Worm (Caenorhabditis elegans) whole organism, L4 larva: Measurements from ENCODE around the gene C41G6.12.

Experiments
- D1046.2 ChIP-seq: fragments of 200-800 bp; sonication (Bioruptor generic); IDR thresholded peaks from 2 replicates; pipeline ENCODE4 v1.3.6; 2022; ENCODE audit warnings: missing genetic modification characterization, missing compliant biosample characterization
- F10B5.3 ChIP-seq: sonication (generic microtip); optimal IDR thresholded peaks from 2 replicates; lab custom pipeline; 2016; ENCODE audit warnings: mild to moderate bottlenecking, missing genetic modification characterization, missing compliant biosample characterization
- R02D3.7 ChIP-seq: fragments of 150-350 bp; sonication (generic microtip); optimal IDR thresholded peaks from 3 replicates; lab custom pipeline; 2014; ENCODE audit warnings: missing biosample characterization, missing genetic modification characterization
- Y48G9A.11 ChIP-seq: fragments of 200-800 bp; sonication (Bioruptor generic); IDR thresholded peaks from 2 replicates; pipeline ENCODE4 v1.3.6; 2022; ENCODE audit warnings: missing genetic modification reagents, missing genetic modification characterization, missing compliant biosample characterization
- ZK337.2 ChIP-seq: fragments of 200-800 bp; sonication (Bioruptor generic); IDR thresholded peaks from 2 replicates; pipeline ENCODE4 v1.3.6; 2022; ENCODE audit warnings: missing genetic modification reagents, missing genetic modification characterization, missing compliant biosample characterization
- aha-1 ChIP-seq: fragments of 150-350 bp; peaks from one replicate; lab custom pipeline; 2014; ENCODE audit warnings: missing biosample characterization, missing genetic modification characterization
- aly-2 ChIP-seq: sonication (generic microtip); optimal IDR thresholded peaks from 2 replicates; lab custom pipeline; 2018; ENCODE audit warnings: missing biosample characterization, missing genetic modification characterization
- ceh-20 ChIP-seq: fragments of 200-800 bp; sonication (Bioruptor generic); IDR thresholded peaks from 2 replicates; pipeline ENCODE4 v1.3.6; 2022; ENCODE audit warnings: missing genetic modification reagents, missing genetic modification characterization, missing compliant biosample characterization
- ceh-28 ChIP-seq: fragments of 150-350 bp; optimal IDR thresholded peaks from 2 replicates; lab custom pipeline; 2014; ENCODE audit warnings: missing biosample characterization, missing genetic modification reagents, missing genetic modification characterization
- ceh-44 ChIP-seq: fragments of 200-800 bp; sonication (Bioruptor generic); IDR thresholded peaks from 2 replicates; pipeline ENCODE4 v1.3.6; 2022; ENCODE audit warnings: missing genetic modification reagents, missing genetic modification characterization, missing compliant biosample characterization
- ceh-82 ChIP-seq: sonication (generic microtip); optimal IDR thresholded peaks from 2 replicates; lab custom pipeline; 2017; ENCODE audit warnings: missing biosample characterization, missing genetic modification characterization
- ctbp-1 ChIP-seq: fragments of 200-800 bp; sonication (Bioruptor generic); IDR thresholded peaks from 2 replicates; pipeline ENCODE4 v1.3.6; 2022; ENCODE audit warnings: missing genetic modification reagents, missing genetic modification characterization, missing compliant biosample characterization
- daf-16 ChIP-seq, 3 experiments: sonication (generic microtip); optimal IDR thresholded peaks; 2 replicates each; lab custom pipeline; 2016 to 2017; ENCODE audit warnings: missing genetic modification characterization in 3 of 3, missing genetic modification reagents in 3 of 3, mild to moderate bottlenecking in 2 of 3, missing compliant biosample characterization in 2 of 3, missing biosample characterization in 1 of 3, moderate library complexity in 1 of 3
- daf-19 ChIP-seq: fragments of 200-800 bp; sonication (Bioruptor generic); conservative IDR thresholded peaks from 2 replicates; pipeline ENCODE4 v1.3.6; 2022; ENCODE audit warnings: missing genetic modification characterization, missing compliant biosample characterization
- daf-8 ChIP-seq: fragments of 200-800 bp; sonication (Bioruptor generic); IDR thresholded peaks from 2 replicates; pipeline ENCODE4 v1.3.6; 2022; ENCODE audit warnings: missing genetic modification characterization, missing compliant biosample characterization
- dmd-6 ChIP-seq: fragments of 200-800 bp; sonication (Bioruptor generic); IDR thresholded peaks from 2 replicates; pipeline ENCODE4 v1.3.6; 2022; ENCODE audit warnings: missing genetic modification reagents, missing genetic modification characterization, missing compliant biosample characterization
- dmd-8 ChIP-seq: fragments of 200-800 bp; sonication (Bioruptor generic); IDR thresholded peaks from 2 replicates; pipeline ENCODE4 v1.3.6; 2022; ENCODE audit warnings: missing genetic modification characterization, missing compliant biosample characterization
- dpl-1 ChIP-seq: fragments of 150-350 bp; optimal IDR thresholded peaks from 2 replicates; lab custom pipeline; 2014; ENCODE audit warnings: missing biosample characterization, missing genetic modification reagents, missing genetic modification characterization
- duxl-1 ChIP-seq: sonication (generic microtip); optimal IDR thresholded peaks from 2 replicates; lab custom pipeline; 2016; ENCODE audit warnings: mild to moderate bottlenecking, missing genetic modification characterization, moderate library complexity, missing compliant biosample characterization; ENCODE audit not compliant: poor library complexity
- dve-1 ChIP-seq: sonication (generic microtip); optimal IDR thresholded peaks from 2 replicates; lab custom pipeline; 2017; ENCODE audit warnings: antibody characterized with exemption, mild to moderate bottlenecking, missing genetic modification characterization, missing compliant biosample characterization; ENCODE audit not compliant: insufficient read depth
- fos-1 ChIP-seq: fragments of 150-350 bp; optimal IDR thresholded peaks from 2 replicates; lab custom pipeline; 2014; ENCODE audit warnings: missing biosample characterization, missing genetic modification characterization
- gei-8 ChIP-seq: fragments of 200-800 bp; sonication (Bioruptor generic); optimal IDR thresholded peaks from 2 replicates; lab custom pipeline; 2018; ENCODE audit warnings: mild to moderate bottlenecking, missing genetic modification characterization, missing compliant biosample characterization
- hif-1 ChIP-seq, 2 experiments: sonication (generic microtip); optimal IDR thresholded peaks; 2 replicates each; lab custom pipeline; 2016 to 2017; ENCODE audit warnings: missing compliant biosample characterization in 2 of 2, missing genetic modification characterization in 2 of 2, missing genetic modification reagents in 2 of 2, missing genotype in 2 of 2, mild to moderate bottlenecking in 1 of 2
- hlh-30 ChIP-seq: sonication (generic microtip); optimal IDR thresholded peaks from 2 replicates; lab custom pipeline; 2017; ENCODE audit warnings: antibody characterized with exemption, mild to moderate bottlenecking, missing genetic modification characterization, missing compliant biosample characterization; ENCODE audit not compliant: insufficient read depth
- hmg-1.1 ChIP-seq: fragments of 200-800 bp; sonication (Bioruptor generic); IDR thresholded peaks from 2 replicates; pipeline ENCODE4 v1.3.6; 2022; ENCODE audit warnings: missing genetic modification reagents, missing genetic modification characterization, missing compliant biosample characterization
- lin-13 ChIP-seq: fragments of 150-350 bp; optimal IDR thresholded peaks from 2 replicates; lab custom pipeline; 2014; ENCODE audit warnings: missing biosample characterization, missing genetic modification reagents, missing genetic modification characterization
- lin-38 ChIP-seq: fragments of 200-800 bp; sonication (Bioruptor generic); IDR thresholded peaks from 2 replicates; pipeline ENCODE4 v1.3.6; 2022; ENCODE audit warnings: missing genetic modification reagents, missing genetic modification characterization, missing compliant biosample characterization
- lsy-2 ChIP-seq, 2 experiments: fragments of 150-350 bp in 1 of 2; sonication (generic microtip) in 1 of 2; optimal IDR thresholded peaks; 2 replicates each; lab custom pipeline; 2014 to 2017; ENCODE audit warnings: missing biosample characterization in 2 of 2, missing genetic modification characterization in 2 of 2
- madf-5 ChIP-seq, 2 experiments: fragments of 200-800 bp; sonication (Bioruptor generic); IDR thresholded peaks; 2 replicates each; pipeline ENCODE4 v1.3.6; 2022; ENCODE audit warnings: missing compliant biosample characterization in 2 of 2, missing genetic modification characterization in 2 of 2
- madf-9 ChIP-seq: fragments of 200-800 bp; sonication (Bioruptor generic); conservative IDR thresholded peaks from 2 replicates; pipeline ENCODE4 v1.3.6; 2022; ENCODE audit warnings: missing genetic modification reagents, missing genetic modification characterization, missing compliant biosample characterization
- mep-1 ChIP-seq: fragments of 150-350 bp; sonication (generic microtip); optimal IDR thresholded peaks from 3 replicates; lab custom pipeline; 2014; ENCODE audit warnings: missing biosample characterization, missing genetic modification characterization
- mes-2 ChIP-seq: sonication (generic microtip); optimal IDR thresholded peaks from 2 replicates; lab custom pipeline; 2016; ENCODE audit warnings: missing genotype, mild to moderate bottlenecking, missing genetic modification characterization, missing compliant biosample characterization; ENCODE audit not compliant: poor library complexity, severe bottlenecking
- mxl-3 ChIP-seq: fragments of 200-800 bp; sonication (Bioruptor generic); optimal IDR thresholded peaks from 2 replicates; lab custom pipeline; 2018; ENCODE audit warnings: mild to moderate bottlenecking, missing genetic modification characterization, missing compliant biosample characterization
- nhr-10 ChIP-seq: fragments of 150-350 bp; optimal IDR thresholded peaks from 2 replicates; lab custom pipeline; 2014; ENCODE audit warnings: missing biosample characterization, missing genetic modification characterization
- nhr-6 ChIP-seq: fragments of 150-350 bp; optimal IDR thresholded peaks from 2 replicates; lab custom pipeline; 2014; ENCODE audit warnings: missing biosample characterization, missing genetic modification characterization
- nhr-77 ChIP-seq: fragments of 150-350 bp; optimal IDR thresholded peaks from 2 replicates; lab custom pipeline; 2014; ENCODE audit warnings: missing biosample characterization, missing genetic modification characterization
- pha-4 ChIP-seq, 2 experiments: fragments of 150-350 bp in 1 of 2; fragments of 200-800 bp in 1 of 2; sonication (Bioruptor generic) in 1 of 2; IDR thresholded peaks in 1 of 2; optimal IDR thresholded peaks in 1 of 2; 2 replicates each; pipeline versions ENCODE4 v1.3.6 to Lab custom; 2014 to 2022; ENCODE audit warnings: missing genetic modification characterization in 2 of 2, missing genetic modification reagents in 2 of 2, missing biosample characterization in 1 of 2, missing compliant biosample characterization in 1 of 2
- php-3 ChIP-seq: fragments of 200-800 bp; sonication (Bioruptor generic); IDR thresholded peaks from 2 replicates; pipeline ENCODE4 v1.3.6; 2022; ENCODE audit warnings: missing genetic modification reagents, missing genetic modification characterization, missing compliant biosample characterization
- pqm-1 ChIP-seq: sonication (generic microtip); optimal IDR thresholded peaks from 2 replicates; lab custom pipeline; 2017; ENCODE audit warnings: missing biosample characterization, missing genetic modification characterization
- rbr-2 ChIP-seq: sonication (generic microtip); optimal IDR thresholded peaks from 2 replicates; lab custom pipeline; 2016; ENCODE audit warnings: missing genotype, missing genetic modification characterization, missing compliant biosample characterization
- skn-1 ChIP-seq: fragments of 150-350 bp; optimal IDR thresholded peaks from 2 replicates; lab custom pipeline; 2014; ENCODE audit warnings: missing biosample characterization, missing genetic modification characterization
- snpc-4 ChIP-seq: fragments of 150-350 bp; optimal IDR thresholded peaks from 2 replicates; lab custom pipeline; 2014; ENCODE audit warnings: missing biosample characterization, missing genetic modification characterization
- tag-97 ChIP-seq: fragments of 200-800 bp; sonication (Bioruptor generic); IDR thresholded peaks from 2 replicates; pipeline ENCODE4 v1.3.6; 2022; ENCODE audit warnings: missing genetic modification characterization, missing compliant biosample characterization
- tra-1 ChIP-seq: fragments of 200-800 bp; sonication (Bioruptor generic); IDR thresholded peaks from 2 replicates; pipeline ENCODE4 v1.3.6; 2022; ENCODE audit warnings: missing genetic modification reagents, missing genetic modification characterization, missing compliant biosample characterization
- unc-39 ChIP-seq: sonication (generic microtip); optimal IDR thresholded peaks from 2 replicates; lab custom pipeline; 2017; ENCODE audit warnings: missing biosample characterization, missing genetic modification characterization
- unc-62 ChIP-seq, 3 experiments: fragments of 150-350 bp in 1 of 3; sonication (generic microtip); optimal IDR thresholded peaks in 2 of 3; peaks in 1 of 3; 1 replicate in 1 of 3; 2 replicates in 2 of 3; lab custom pipeline; 2014 to 2017; ENCODE audit warnings: missing biosample characterization in 3 of 3, missing genetic modification characterization in 3 of 3, missing genetic modification reagents in 3 of 3, missing genotype in 1 of 3
- zag-1 ChIP-seq: fragments of 150-350 bp; optimal IDR thresholded peaks from 2 replicates; lab custom pipeline; 2014; ENCODE audit warnings: missing biosample characterization, missing genetic modification characterization
- zip-11 ChIP-seq: fragments of 200-800 bp; sonication (Bioruptor generic); IDR thresholded peaks from 2 replicates; pipeline ENCODE4 v1.3.6; 2022; ENCODE audit warnings: missing genetic modification characterization, missing compliant biosample characterization
- zip-2 ChIP-seq: fragments of 150-350 bp; optimal IDR thresholded peaks from 2 replicates; lab custom pipeline; 2014; ENCODE audit warnings: missing biosample characterization, missing genetic modification characterization

The C41G6.12 gene

DNA sequence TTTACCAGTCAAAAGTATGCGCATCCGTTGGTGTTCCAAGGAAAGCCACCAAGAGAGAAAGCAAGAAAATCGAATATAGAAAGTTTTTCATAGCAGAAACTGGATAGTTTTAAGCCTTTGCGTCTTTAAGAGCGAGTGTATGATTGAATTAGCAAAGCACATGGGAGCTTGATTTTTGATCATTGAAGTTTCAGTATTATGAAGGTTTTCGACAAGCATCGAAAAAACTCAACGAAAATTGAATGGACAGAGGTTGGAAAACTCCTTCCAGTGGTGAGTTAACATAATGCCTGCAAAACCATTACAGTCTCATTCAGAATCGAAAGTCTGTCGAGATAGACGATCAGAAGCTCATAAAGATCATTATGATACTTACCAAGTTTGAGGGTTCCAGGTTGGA, 13.7 kb downstream of the C41G6.12 start, which contains the start of gene Y75B12B.13:
Y75B12B.13 (minus strand) TSS at position 101 of the 400 bp plus-strand sequence.
- TF ChIP-seq ceh-28 (no peak), ZK337.2 (GFP tag; lab: Robert Waterston, UW) (no peak), skn-1 (tag; lab: Kevin White, UChicago) (no peak), D1046.2 (no peak), F10B5.3 (no peak), aha-1 (tag; lab: Kevin White, UChicago) (no peak), R02D3.7 (tag; lab: Kevin White, UChicago) (no peak), tag-97 (GFP tag; lab: Robert Waterston, UW) (no peak), tra-1 (no peak), lsy-2 (tag; optimal IDR thresholded peaks at IDR 0.05; lab: Kevin White, UChicago) (no peak), zip-2 (tag; lab: Kevin White, UChicago) (no peak), hmg-1.1 (GFP tag; lab: Robert Waterston, UW) (no peak), madf-5 (GFP tag; IDR thresholded peaks at IDR 0.05; lab: Robert Waterston, UW) (no peak)

DNA sequence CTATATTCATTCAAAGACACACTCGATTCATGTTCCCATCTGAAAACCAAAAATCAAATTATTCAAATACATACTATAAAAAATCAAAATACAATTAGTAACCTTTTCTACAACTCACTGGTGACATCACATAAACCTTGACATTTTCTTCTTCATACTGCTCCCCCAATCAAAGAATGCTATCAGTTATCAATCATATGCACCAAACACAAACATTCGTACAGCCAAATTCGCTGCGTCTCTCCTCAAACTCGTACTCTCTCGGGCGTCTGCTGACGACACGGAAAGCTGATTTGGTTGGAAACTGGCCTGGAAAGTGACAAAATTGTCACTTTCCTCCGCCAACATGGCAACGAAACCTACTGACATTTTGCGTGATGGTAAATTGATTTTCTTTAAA, 15.2 kb downstream of the C41G6.12 start, which contains the start of gene plc-2:
plc-2 (plus strand) TSS at position 196 of the 400 bp plus-strand sequence.
- TF ChIP-seq Y48G9A.11 (GFP tag; lab: Robert Waterston, UW) (no peak), ceh-82 (no peak), mes-2 (tag; lab: Kevin White, UChicago) (peak; percentile 35), duxl-1 (tag; lab: Kevin White, UChicago) (no peak), unc-62 (GFP tag; optimal IDR thresholded peaks at IDR 0.05 in 1 of 2; lab: Kevin White, UChicago) (peak in 1 of 2 experiments; percentile 13), unc-62 (tag; optimal IDR thresholded peaks at IDR 0.05; lab: Kevin White, UChicago) (no peak), daf-19 (GFP tag; lab: Robert Waterston, UW) (no peak), ceh-44 (GFP tag; lab: Robert Waterston, UW) (no peak), snpc-4 (tag; lab: Kevin White, UChicago) (no peak), zip-11 (GFP tag; lab: Robert Waterston, UW) (no peak), hif-1 (tag; optimal IDR thresholded peaks at IDR 0.05; lab: Kevin White, UChicago) (no peak), fos-1 (no peak), daf-16 (GFP tag; optimal IDR thresholded peaks at IDR 0.05; lab: Kevin White, UChicago) (no peak), daf-16 (tag; optimal IDR thresholded peaks at IDR 0.05; lab: Kevin White, UChicago) (peak; percentile 44), daf-8 (GFP tag; lab: Robert Waterston, UW) (no peak), dmd-8 (GFP tag; lab: Robert Waterston, UW) (no peak), D1046.2 (no peak), pqm-1 (peak; percentile 84), ceh-20 (no peak), skn-1 (tag; lab: Kevin White, UChicago) (no peak), lin-13 (no peak), unc-39 (tag; lab: Kevin White, UChicago) (no peak), ctbp-1 (GFP tag; lab: Robert Waterston, UW) (no peak), hlh-30 (tag; lab: Kevin White, UChicago) (peak; percentile 44), zag-1 (tag; lab: Kevin White, UChicago) (no peak), nhr-6 (tag; lab: Kevin White, UChicago) (peak; percentile 81), lin-38 (peak; percentile 35; the same call in 1 of the 2 replicates), mep-1 (peak; percentile 13), madf-9 (GFP tag; lab: Robert Waterston, UW) (no peak), php-3 (GFP tag; lab: Robert Waterston, UW) (no peak), aly-2 (tag; lab: Kevin White, UChicago) (no peak), mxl-3 (GFP tag; lab: Kevin White, UChicago) (peak; percentile 24), pha-4 (GFP tag; IDR thresholded peaks at IDR 0.05; lab: Robert Waterston, UW) (no peak), pha-4 (tag; optimal IDR thresholded peaks at IDR 0.05; lab: Kevin White, UChicago) (peak; percentile 32), dpl-1 (no peak), nhr-77 (tag; lab: Kevin White, UChicago) (peak; percentile 31), dmd-6 (GFP tag; lab: Robert Waterston, UW) (peak; percentile 76), gei-8 (GFP tag; lab: Kevin White, UChicago) (no peak), rbr-2 (tag; lab: Kevin White, UChicago) (no peak), nhr-10 (no peak), dve-1 (peak; percentile 78)
